Worm (Caenorhabditis elegans) whole organism, young adult: Measurements from ENCODE around the gene T05H4.11.
A peak's percentile ranks its signal among the peaks of the same experiment; 100 is the strongest.

Source experiments
- F10E7.11 ChIP-seq: sonication (generic microtip); optimal IDR thresholded peaks from 2 replicates; lab custom pipeline; 2017; ENCODE audit warnings: mild to moderate bottlenecking, missing genetic modification characterization, moderate library complexity, missing compliant biosample characterization
- F33H1.4 ChIP-seq: fragments of 200-800 bp; sonication (Bioruptor generic); IDR thresholded peaks from 2 replicates; pipeline ENCODE4 v1.3.6; 2022; ENCODE audit warnings: missing genetic modification reagents, missing genetic modification characterization, missing compliant biosample characterization
- F52B5.7 ChIP-seq: sonication (generic microtip); optimal IDR thresholded peaks from 2 replicates; lab custom pipeline; 2016; ENCODE audit warnings: mild to moderate bottlenecking, missing genetic modification characterization, missing compliant biosample characterization
- F57C9.4 ChIP-seq: sonication (generic microtip); optimal IDR thresholded peaks from 2 replicates; lab custom pipeline; 2017; ENCODE audit warnings: mild to moderate bottlenecking, missing genetic modification characterization, missing compliant biosample characterization
- Y53F4B.3 ChIP-seq: fragments of 200-800 bp; sonication (Bioruptor generic); IDR thresholded peaks from 2 replicates; pipeline ENCODE4 v1.3.6; 2022; ENCODE audit warnings: missing genetic modification reagents, missing genetic modification characterization, missing compliant biosample characterization
- Y95B8A.8 ChIP-seq: fragments of 200-800 bp; sonication (Bioruptor generic); IDR thresholded peaks from 2 replicates; pipeline ENCODE4 v1.3.6; 2022; ENCODE audit warnings: missing genetic modification reagents, missing genetic modification characterization, missing compliant biosample characterization
- ZK185.1 ChIP-seq: sonication (generic microtip); optimal IDR thresholded peaks from 2 replicates; lab custom pipeline; 2016; ENCODE audit warnings: mild to moderate bottlenecking, missing genetic modification characterization, missing compliant biosample characterization; ENCODE audit not compliant: poor library complexity, severe bottlenecking
- akir-1 ChIP-seq: fragments of 200-800 bp; sonication (Bioruptor generic); optimal IDR thresholded peaks from 2 replicates; lab custom pipeline; 2018; ENCODE audit warnings: mild to moderate bottlenecking, missing genetic modification characterization, moderate library complexity, missing compliant biosample characterization
- ama-1 ChIP-seq, 3 experiments: fragments of 150-350 bp in 1 of 3; sonication (generic microtip) in 2 of 3; optimal IDR thresholded peaks; 2 replicates each; lab custom pipeline; 2014 to 2018; ENCODE audit warnings: missing biosample characterization in 2 of 3, missing genetic modification characterization in 2 of 3, missing genetic modification reagents in 2 of 3
- bed-1 ChIP-seq: fragments of 200-800 bp; sonication (Bioruptor generic); IDR thresholded peaks from 2 replicates; pipeline ENCODE4 v1.3.6; 2022; ENCODE audit warnings: missing genetic modification reagents, missing genetic modification characterization, missing compliant biosample characterization
- cebp-1 ChIP-seq, 2 experiments: fragments of 200-800 bp in 1 of 2; sonication (Bioruptor generic) in 1 of 2; sonication (generic microtip) in 1 of 2; IDR thresholded peaks in 1 of 2; optimal IDR thresholded peaks in 1 of 2; 2 replicates each; pipeline versions ENCODE4 v1.3.6 to Lab custom; 2017 to 2022; ENCODE audit warnings: missing compliant biosample characterization in 2 of 2, missing genetic modification characterization in 2 of 2, mild to moderate bottlenecking in 1 of 2, missing genetic modification reagents in 1 of 2, moderate library complexity in 1 of 2
- ceh-91 ChIP-seq: fragments of 200-800 bp; sonication (Bioruptor generic); IDR thresholded peaks from 2 replicates; pipeline ENCODE4 v1.3.6; 2022; ENCODE audit warnings: missing genetic modification reagents, missing genetic modification characterization, missing compliant biosample characterization
- die-1 ChIP-seq: sonication (generic microtip); optimal IDR thresholded peaks from 2 replicates; lab custom pipeline; 2016; ENCODE audit warnings: missing genotype, mild to moderate bottlenecking, missing genetic modification characterization, missing compliant biosample characterization
- dox-1 ChIP-seq: fragments of 200-800 bp; sonication (Bioruptor generic); IDR thresholded peaks from 2 replicates; pipeline ENCODE4 v1.3.6; 2022; ENCODE audit warnings: missing genetic modification reagents, missing genetic modification characterization, missing compliant biosample characterization
- gei-17 ChIP-seq: fragments of 200-800 bp; sonication (Bioruptor generic); optimal IDR thresholded peaks from 2 replicates; lab custom pipeline; 2018; ENCODE audit warnings: mild to moderate bottlenecking, missing genetic modification characterization, missing compliant biosample characterization
- hmg-1.2 ChIP-seq: fragments of 200-800 bp; sonication (Bioruptor generic); IDR thresholded peaks from 2 replicates; pipeline ENCODE4 v1.3.6; 2022; ENCODE audit warnings: missing genetic modification reagents, missing genetic modification characterization, missing compliant biosample characterization
- hmg-20 ChIP-seq: fragments of 200-800 bp; sonication (Bioruptor generic); IDR thresholded peaks from 2 replicates; pipeline ENCODE4 v1.3.6; 2022; ENCODE audit warnings: missing genetic modification reagents, missing genetic modification characterization, missing compliant biosample characterization
- lag-1 ChIP-seq: fragments of 200-800 bp; sonication (Bioruptor generic); IDR thresholded peaks from 2 replicates; pipeline ENCODE4 v1.3.6; 2022; ENCODE audit warnings: missing genetic modification reagents, missing genetic modification characterization, missing compliant biosample characterization
- let-607 ChIP-seq, 2 experiments: fragments of 200-800 bp in 1 of 2; sonication (Bioruptor generic) in 1 of 2; sonication (generic microtip) in 1 of 2; optimal IDR thresholded peaks; 2 replicates each; lab custom pipeline; 2016 to 2018; ENCODE audit warnings: mild to moderate bottlenecking in 2 of 2, missing compliant biosample characterization in 2 of 2, missing genetic modification characterization in 2 of 2, moderate library complexity in 2 of 2, missing genotype in 1 of 2
- lin-26 ChIP-seq: fragments of 200-800 bp; sonication (Bioruptor generic); IDR thresholded peaks from 2 replicates; pipeline ENCODE4 v1.3.6; 2022; ENCODE audit warnings: missing genetic modification reagents, missing genetic modification characterization, missing compliant biosample characterization
- lin-54 ChIP-seq: fragments of 200-800 bp; sonication (Bioruptor generic); optimal IDR thresholded peaks from 2 replicates; lab custom pipeline; 2018; ENCODE audit warnings: mild to moderate bottlenecking, missing genetic modification characterization, missing compliant biosample characterization
- lsl-1 ChIP-seq: fragments of 200-800 bp; sonication (Bioruptor generic); optimal IDR thresholded peaks from 2 replicates; lab custom pipeline; 2018; ENCODE audit warnings: mild to moderate bottlenecking, missing genetic modification characterization, moderate library complexity, missing compliant biosample characterization
- lsy-27 ChIP-seq: sonication (generic microtip); optimal IDR thresholded peaks from 2 replicates; lab custom pipeline; 2017; ENCODE audit warnings: missing genetic modification characterization, mild to moderate bottlenecking, missing compliant biosample characterization, antibody characterized with exemption, missing genotype, borderline replicate concordance; ENCODE audit not compliant: insufficient read depth
- madf-10 ChIP-seq: sonication (generic microtip); optimal IDR thresholded peaks from 2 replicates; lab custom pipeline; 2016; ENCODE audit warnings: mild to moderate bottlenecking, missing genetic modification characterization, missing compliant biosample characterization
- nfyb-1 ChIP-seq: fragments of 200-800 bp; sonication (Bioruptor generic); IDR thresholded peaks from 2 replicates; pipeline ENCODE4 v1.3.6; 2022; ENCODE audit warnings: missing genetic modification reagents, missing genetic modification characterization, missing compliant biosample characterization
- nhr-179 ChIP-seq: sonication (generic microtip); optimal IDR thresholded peaks from 2 replicates; lab custom pipeline; 2016; ENCODE audit warnings: mild to moderate bottlenecking, missing genetic modification characterization, missing compliant biosample characterization
- nhr-27 ChIP-seq: fragments of 200-800 bp; sonication (Bioruptor generic); optimal IDR thresholded peaks from 2 replicates; lab custom pipeline; 2018; ENCODE audit warnings: mild to moderate bottlenecking, missing genetic modification characterization, moderate library complexity, missing compliant biosample characterization
- nhr-80 ChIP-seq: sonication (generic microtip); optimal IDR thresholded peaks from 2 replicates; lab custom pipeline; 2016; ENCODE audit warnings: missing genetic modification characterization, missing compliant biosample characterization
- pha-4 ChIP-seq: fragments of 150-350 bp; sonication (generic microtip); optimal IDR thresholded peaks from 2 replicates; lab custom pipeline; 2014; ENCODE audit warnings: missing biosample characterization, missing genetic modification reagents, missing genetic modification characterization
- repo-1 ChIP-seq: sonication (generic microtip); optimal IDR thresholded peaks from 2 replicates; lab custom pipeline; 2017; ENCODE audit warnings: mild to moderate bottlenecking, missing genetic modification characterization, missing compliant biosample characterization
- snpc-1.1 ChIP-seq: sonication (generic microtip); optimal IDR thresholded peaks from 2 replicates; lab custom pipeline; 2017; ENCODE audit warnings: missing genetic modification characterization, mild to moderate bottlenecking, missing compliant biosample characterization, antibody characterized with exemption, moderate library complexity, missing genotype, missing genetic modification reagents; ENCODE audit not compliant: insufficient read depth
- snpc-1.3 ChIP-seq: sonication (generic microtip); optimal IDR thresholded peaks from 2 replicates; lab custom pipeline; 2017; ENCODE audit warnings: missing genetic modification characterization, mild to moderate bottlenecking, missing compliant biosample characterization, antibody characterized with exemption, moderate library complexity, missing genotype, missing genetic modification reagents; ENCODE audit not compliant: insufficient read depth
- snpc-4 ChIP-seq, 5 experiments: fragments of 150-350 bp in 1 of 5; sonication (generic microtip) in 4 of 5; optimal IDR thresholded peaks; 2 replicates each; lab custom pipeline; 2014 to 2018; ENCODE audit warnings: missing genetic modification characterization in 5 of 5, missing biosample characterization in 3 of 5, antibody characterized with exemption in 2 of 5, mild to moderate bottlenecking in 2 of 5, missing compliant biosample characterization in 2 of 5, missing genotype in 2 of 5, moderate library complexity in 2 of 5, missing genetic modification reagents in 1 of 5
- somi-1 ChIP-seq: fragments of 200-800 bp; sonication (Bioruptor generic); optimal IDR thresholded peaks from 2 replicates; lab custom pipeline; 2018; ENCODE audit warnings: mild to moderate bottlenecking, missing genetic modification characterization, missing compliant biosample characterization
- tlf-1 ChIP-seq: fragments of 200-800 bp; sonication (Bioruptor generic); optimal IDR thresholded peaks from 2 replicates; lab custom pipeline; 2018; ENCODE audit warnings: mild to moderate bottlenecking, missing genetic modification characterization, missing compliant biosample characterization
- unc-130 ChIP-seq: sonication (generic microtip); optimal IDR thresholded peaks from 2 replicates; lab custom pipeline; 2016; ENCODE audit warnings: missing genetic modification reagents, missing genetic modification characterization, missing compliant biosample characterization

T05H4.11 gene

ce11 chrV:6433446-6434178 lies 7.6 kb upstream of the T05H4.11 start, which contains the start of the genes gad-1 and erfa-1 (continued):
- TF ChIP-seq snpc-1.1 (no peak), somi-1 (GFP tag; lab: Kevin White, UChicago) (no peak), snpc-1.3 (tag; lab: Kevin White, UChicago) (no peak), F52B5.7 (tag; lab: Kevin White, UChicago) (no peak), hmg-20 (GFP tag; lab: Robert Waterston, UW) (no peak), lsy-27 (tag; lab: Kevin White, UChicago) (no peak), let-607 (tag; optimal IDR thresholded peaks at IDR 0.05; lab: Kevin White, UChicago) (peak; percentile 5 to 22), bed-1 (no peak), Y53F4B.3 (GFP tag; lab: Robert Waterston, UW) (no peak), ceh-91 (peak; percentile 51), F10E7.11 (tag; lab: Kevin White, UChicago) (no peak)

- TF ChIP-seq cebp-1 (GFP tag; IDR thresholded peaks at IDR 0.05; lab: Robert Waterston, UW), result no peak
- TF ChIP-seq cebp-1 (tag; optimal IDR thresholded peaks at IDR 0.05; lab: Kevin White, UChicago), result peak; percentile 48
- 0 out of 2 replicates have a peak, but pooled peaks have one; percentile 9 for TF ChIP-seq F33H1.4 (GFP tag; lab: Robert Waterston, UW)
- TF ChIP-seq akir-1 (GFP tag; lab: Kevin White, UChicago), result no peak
- peak; percentile 71 for TF ChIP-seq nhr-80 (tag; lab: Kevin White, UChicago)
- TF ChIP-seq snpc-4 (GFP tag; optimal IDR thresholded peaks at IDR 0.05; lab: Kevin White, UChicago), result no peak
- TF ChIP-seq snpc-4 (tag; optimal IDR thresholded peaks at IDR 0.05; lab: Kevin White, UChicago), result peak in 1 of 4 experiments; percentile 1
- TF ChIP-seq nfyb-1 (GFP tag; lab: Robert Waterston, UW), result peak; percentile 52; the same call in 1 of the 2 replicates
- no peak for TF ChIP-seq ama-1 (optimal IDR thresholded peaks at IDR 0.05; lab: Kevin White, UChicago)
- TF ChIP-seq ama-1 (GFP tag; optimal IDR thresholded peaks at IDR 0.05; lab: Kevin White, UChicago), result peak in 1 of 2 experiments; percentile 8
- no peak for TF ChIP-seq tlf-1
Observed at ce11 chrV:6430526-6431371, 4.7 kb upstream of the T05H4.11 start.

- TF ChIP-seq cebp-1 (GFP tag; IDR thresholded peaks at IDR 0.05; lab: Robert Waterston, UW) (no peak), cebp-1 (tag; optimal IDR thresholded peaks at IDR 0.05; lab: Kevin White, UChicago) (peak; percentile 17), unc-130 (GFP tag; lab: Kevin White, UChicago) (no peak)
Observed at ce11 chrV:6429870-6430339, 3.8 kb upstream of the T05H4.11 start, which contains the start of gene alh-4. Gene alh-4, minus strand, starts transcription at chrV:6429920.

- TF ChIP-seq lsy-27 (tag; lab: Kevin White, UChicago), result no peak
- peak; percentile 19 for TF ChIP-seq ZK185.1 (tag; lab: Kevin White, UChicago)
- 0 out of 2 replicates have a peak, but pooled peaks have one; percentile 45 for TF ChIP-seq Y95B8A.8 (GFP tag; lab: Robert Waterston, UW)
- TF ChIP-seq madf-10, result no peak
- TF ChIP-seq nhr-179, result no peak
- TF ChIP-seq pha-4 (tag; lab: Kevin White, UChicago), result no peak
- no peak for TF ChIP-seq gei-17 (GFP tag; lab: Kevin White, UChicago)
- TF ChIP-seq die-1 (tag; lab: Kevin White, UChicago), result no peak
- no peak for TF ChIP-seq lin-26 (GFP tag; lab: Robert Waterston, UW)
- peak; percentile 28; the same call in 1 of the 2 replicates for TF ChIP-seq hmg-1.2 (GFP tag; lab: Robert Waterston, UW)
- no peak for TF ChIP-seq snpc-4 (GFP tag; optimal IDR thresholded peaks at IDR 0.05; lab: Kevin White, UChicago)
- peak in 1 of 4 experiments; percentile 5 for TF ChIP-seq snpc-4 (tag; optimal IDR thresholded peaks at IDR 0.05; lab: Kevin White, UChicago)
- peak; percentile 53 for TF ChIP-seq lsl-1
- TF ChIP-seq dox-1 (GFP tag; lab: Robert Waterston, UW), result 0 out of 2 replicates have a peak, but pooled peaks have one; percentile 10
- TF ChIP-seq nhr-80 (tag; lab: Kevin White, UChicago), result peak; percentile 16
- TF ChIP-seq F57C9.4 (tag; lab: Kevin White, UChicago), result no peak
- no peak for TF ChIP-seq lag-1 (GFP tag; lab: Robert Waterston, UW)
- no peak for TF ChIP-seq nhr-27 (tag; lab: Kevin White, UChicago)
- TF ChIP-seq repo-1 (tag; lab: Kevin White, UChicago), result no peak
- TF ChIP-seq lin-54, result peak; percentile 25
Observed at ce11 chrV:6427433-6427832, 1.4 kb upstream of the T05H4.11 start.
